Worm (Caenorhabditis elegans): Measurements from ENCODE around the gene nipa-1.

DNA sequence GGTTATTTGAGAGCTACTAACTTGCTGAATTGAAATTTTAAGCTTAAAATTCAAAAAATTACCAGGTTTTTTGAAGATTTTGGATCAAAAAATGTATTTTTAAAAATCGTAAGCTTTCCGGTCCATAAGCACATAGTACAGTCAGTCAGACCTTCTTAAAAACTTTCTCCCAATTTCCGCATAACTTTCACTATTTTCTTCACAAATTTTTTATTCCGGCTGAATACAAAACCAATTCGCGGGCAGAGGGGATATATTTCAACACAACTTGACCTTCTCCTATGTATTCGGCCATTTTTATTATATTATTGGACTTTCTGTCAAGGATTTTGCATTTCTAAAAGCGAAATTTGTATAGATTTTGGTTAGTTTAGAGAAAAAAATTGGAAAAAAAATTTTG, 33.6 kb upstream of the nipa-1 start:
- TF ChIP-seq him-1 (tag; optimal IDR thresholded peaks at IDR 0.05) (no peak), dao-5 (tag; optimal IDR thresholded peaks at IDR 0.05) (no peak)

Data from whole organism, L4/young adult.